Worm (Caenorhabditis elegans): ENCODE results near the gene K09E9.3.

DNA sequence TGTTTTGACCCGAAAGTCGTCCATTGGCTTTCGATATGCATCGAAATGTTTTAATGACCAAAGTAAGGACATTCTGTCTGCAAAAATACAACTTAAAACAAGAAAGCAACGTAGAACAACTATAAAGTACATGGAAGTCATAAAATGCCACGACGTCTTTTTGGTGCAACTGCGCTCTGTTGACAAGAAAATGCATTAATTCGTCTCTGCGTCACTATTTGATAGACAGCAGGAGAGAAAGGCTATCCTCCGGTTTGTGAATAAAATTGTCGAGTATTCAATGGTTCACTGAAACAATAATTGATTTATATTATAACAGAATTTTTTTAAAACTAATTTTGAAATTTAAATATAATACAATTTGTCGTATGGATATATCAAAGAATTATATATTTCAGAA, 2.8 kb upstream of the K09E9.3 start, which contains the start of gene ergi-3:
- TF ChIP-seq somi-1 (GFP tag; optimal IDR thresholded peaks at IDR 0.05): no peak
- no peak for TF ChIP-seq hsf-1 (GFP tag; IDR thresholded peaks at IDR 0.05)
- TF ChIP-seq nfya-2 (GFP tag; IDR thresholded peaks at IDR 0.05): no peak
- TF ChIP-seq pha-4 (tag; optimal IDR thresholded peaks at IDR 0.05): no peak
- TF ChIP-seq hmg-1.2 (GFP tag; IDR thresholded peaks at IDR 0.05): no peak; the same call in 1 of the 2 replicates
- TF ChIP-seq ets-4 (GFP tag; optimal IDR thresholded peaks at IDR 0.05): no peak
- TF ChIP-seq lsy-27 (tag; optimal IDR thresholded peaks at IDR 0.05; ENCODE audit: borderline replicate concordance, insufficient read depth): no peak
- TF ChIP-seq ztf-18 (tag; optimal IDR thresholded peaks at IDR 0.05): no peak
- TF ChIP-seq ceh-100 (GFP tag; IDR thresholded peaks at IDR 0.05): no peak
